Worm (Caenorhabditis elegans): Measurements from ENCODE around the gene klp-18.

ce11 chrIV:7012214-7012613 lies 27.8 kb upstream of the klp-18 start:
- TF ChIP-seq nhr-237 (tag; optimal IDR thresholded peaks at IDR 0.05) (no peak), lsy-2 (tag; optimal IDR thresholded peaks at IDR 0.05) (no peak), nhr-12 (tag; optimal IDR thresholded peaks at IDR 0.05) (no peak), ama-1 (optimal IDR thresholded peaks at IDR 0.05) (no peak), ztf-4 (tag; optimal IDR thresholded peaks at IDR 0.05) (no peak)
